Fruit fly (Drosophila melanogaster): ENCODE data around the gene CG12811.

The CG12811 gene

DNA sequence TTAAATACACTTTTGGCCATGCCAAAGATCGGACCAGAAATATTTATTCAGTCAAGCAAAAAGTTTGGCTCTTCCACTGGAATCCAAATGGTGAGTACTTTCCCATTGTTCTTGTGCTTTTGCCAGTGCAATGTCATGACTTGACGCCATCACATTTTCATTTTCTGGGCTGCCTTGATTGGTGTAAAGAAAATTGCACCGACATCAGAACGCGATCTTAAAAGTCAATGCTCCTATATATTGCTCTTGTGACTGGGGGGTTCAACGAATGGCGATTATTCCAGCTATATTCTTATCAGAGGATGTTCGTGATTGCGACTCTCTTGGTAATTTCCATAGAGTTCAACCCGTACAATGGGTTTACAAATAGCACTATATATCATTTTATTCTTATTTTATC lies 8.1 kb downstream of the CG12811 start:
- TF ChIP-seq dl (GFP tag; optimal IDR thresholded peaks at IDR 0.05; ENCODE audit: insufficient read depth in 1 of 2, partially characterized antibody in 2 of 2) = no peak
- TF ChIP-seq Hnf4 (GFP tag; optimal IDR thresholded peaks at IDR 0.05) = no peak
- no peak for TF ChIP-seq Jra (GFP tag; optimal IDR thresholded peaks at IDR 0.05)
- no peak for TF ChIP-seq Abd-B (GFP tag; optimal IDR thresholded peaks at IDR 0.05)
- no peak for TF ChIP-seq GATAd (GFP tag; optimal IDR thresholded peaks at IDR 0.05)
- no peak for TF ChIP-seq Rel (GFP tag; optimal IDR thresholded peaks at IDR 0.05)
- TF ChIP-seq Rel (tag; optimal IDR thresholded peaks at IDR 0.05) = peak; percentile 88

DNA sequence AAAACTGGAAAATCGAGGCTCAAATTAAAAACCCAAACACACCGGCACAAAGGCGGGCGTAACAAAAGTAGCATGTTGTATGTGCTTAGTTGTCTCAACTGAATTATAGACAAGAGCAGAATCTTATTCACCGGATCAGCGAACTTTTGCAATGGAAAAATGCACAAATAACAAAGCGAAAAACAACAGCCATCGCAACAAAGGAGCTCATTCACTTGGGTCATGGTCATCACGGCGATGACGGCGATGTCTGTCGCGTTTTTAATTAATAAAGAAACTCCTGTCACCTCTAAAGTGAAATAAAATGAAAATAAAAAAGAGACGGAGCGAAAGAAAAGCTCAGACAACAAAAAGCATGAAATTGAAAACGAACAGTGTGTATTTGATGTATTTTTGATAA lies 9.4 kb downstream of the CG12811 start:
- no peak for TF ChIP-seq rgr (GFP tag; optimal IDR thresholded peaks at IDR 0.05)
- TF ChIP-seq Abd-B (GFP tag; optimal IDR thresholded peaks at IDR 0.05) = no peak
- TF ChIP-seq psq (GFP tag; optimal IDR thresholded peaks at IDR 0.05) = no peak
- no peak for TF ChIP-seq fru (GFP tag; optimal IDR thresholded peaks at IDR 0.05)
- no peak for TF ChIP-seq lola (GFP tag; optimal IDR thresholded peaks at IDR 0.05)
- TF ChIP-seq brk (GFP tag; optimal IDR thresholded peaks at IDR 0.05) = no peak
- TF ChIP-seq jim (GFP tag; optimal IDR thresholded peaks at IDR 0.05) = no peak
- TF ChIP-seq GATAd (GFP tag; optimal IDR thresholded peaks at IDR 0.05) = no peak
- TF ChIP-seq tai (GFP tag; optimal IDR thresholded peaks at IDR 0.05) = no peak
- TF ChIP-seq dsf (GFP tag; optimal IDR thresholded peaks at IDR 0.05; ENCODE audit: borderline replicate concordance) = no peak
- TF ChIP-seq Vsx2 (GFP tag; optimal IDR thresholded peaks at IDR 0.05; ENCODE audit: partially characterized antibody) = no peak
- TF ChIP-seq usp (GFP tag; optimal IDR thresholded peaks at IDR 0.05) = no peak
- TF ChIP-seq ey (GFP tag; optimal IDR thresholded peaks at IDR 0.05) = no peak
- no peak for TF ChIP-seq foxo (GFP tag; optimal IDR thresholded peaks at IDR 0.05)
- no peak for TF ChIP-seq Hr83 (GFP tag; optimal IDR thresholded peaks at IDR 0.05; ENCODE audit: poor library complexity, severe bottlenecking)
- no peak for TF ChIP-seq woc (GFP tag; optimal IDR thresholded peaks at IDR 0.05)
- no peak for TF ChIP-seq h (GFP tag; optimal IDR thresholded peaks at IDR 0.05)
- TF ChIP-seq N (GFP tag; optimal IDR thresholded peaks at IDR 0.05) = no peak

DNA sequence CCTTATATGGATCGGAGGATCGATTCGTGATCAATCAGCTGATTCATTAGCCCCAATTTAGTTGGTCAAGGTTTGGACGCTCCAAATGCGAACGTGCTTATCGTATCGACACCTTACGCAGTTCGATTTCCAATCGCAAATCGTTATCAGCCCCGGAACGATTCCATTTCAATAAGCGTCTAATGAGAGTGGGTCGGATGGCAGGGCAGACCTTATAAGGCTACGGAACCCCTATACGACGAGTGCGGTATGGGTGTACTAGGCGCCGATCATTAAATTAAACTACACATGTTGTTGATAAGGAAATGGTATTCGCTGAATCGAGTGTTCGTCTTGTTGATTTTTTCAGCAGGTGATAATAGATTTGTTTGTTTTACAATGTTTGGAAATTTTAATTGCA lies 12.8 kb downstream of the CG12811 start:
- TF ChIP-seq brk (GFP tag; optimal IDR thresholded peaks at IDR 0.05) (peak; percentile 47), jim (GFP tag; optimal IDR thresholded peaks at IDR 0.05) (no peak)

DNA sequence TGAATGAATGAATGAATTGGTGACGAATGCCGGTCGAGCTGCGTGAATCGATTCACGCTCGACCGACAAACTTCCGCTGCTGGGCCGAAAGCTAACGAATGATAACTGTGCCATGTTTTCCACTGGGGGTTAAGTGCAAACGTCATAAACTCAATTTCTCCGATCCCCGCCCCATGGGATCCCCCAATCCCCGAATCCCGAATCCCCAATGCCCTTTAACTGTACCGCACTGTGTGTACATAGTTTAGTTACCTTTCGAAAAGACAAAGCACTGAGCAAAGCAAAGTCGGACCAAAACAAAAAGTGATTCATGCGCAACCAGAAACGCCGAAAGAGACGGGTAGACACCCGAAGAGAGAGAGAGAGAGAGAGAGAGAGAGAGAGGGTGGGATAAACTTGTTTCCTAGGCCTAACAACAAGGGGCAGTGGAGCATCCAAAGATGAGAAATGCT lies 13.6 kb downstream of the CG12811 start:
- TF ChIP-seq Sp1 (GFP tag; optimal IDR thresholded peaks at IDR 0.05) (no peak), rgr (GFP tag; optimal IDR thresholded peaks at IDR 0.05) (no peak), foxo (GFP tag; optimal IDR thresholded peaks at IDR 0.05) (no peak), Rel (GFP tag; optimal IDR thresholded peaks at IDR 0.05) (no peak), Rel (tag; optimal IDR thresholded peaks at IDR 0.05) (peak; percentile 19)

DNA sequence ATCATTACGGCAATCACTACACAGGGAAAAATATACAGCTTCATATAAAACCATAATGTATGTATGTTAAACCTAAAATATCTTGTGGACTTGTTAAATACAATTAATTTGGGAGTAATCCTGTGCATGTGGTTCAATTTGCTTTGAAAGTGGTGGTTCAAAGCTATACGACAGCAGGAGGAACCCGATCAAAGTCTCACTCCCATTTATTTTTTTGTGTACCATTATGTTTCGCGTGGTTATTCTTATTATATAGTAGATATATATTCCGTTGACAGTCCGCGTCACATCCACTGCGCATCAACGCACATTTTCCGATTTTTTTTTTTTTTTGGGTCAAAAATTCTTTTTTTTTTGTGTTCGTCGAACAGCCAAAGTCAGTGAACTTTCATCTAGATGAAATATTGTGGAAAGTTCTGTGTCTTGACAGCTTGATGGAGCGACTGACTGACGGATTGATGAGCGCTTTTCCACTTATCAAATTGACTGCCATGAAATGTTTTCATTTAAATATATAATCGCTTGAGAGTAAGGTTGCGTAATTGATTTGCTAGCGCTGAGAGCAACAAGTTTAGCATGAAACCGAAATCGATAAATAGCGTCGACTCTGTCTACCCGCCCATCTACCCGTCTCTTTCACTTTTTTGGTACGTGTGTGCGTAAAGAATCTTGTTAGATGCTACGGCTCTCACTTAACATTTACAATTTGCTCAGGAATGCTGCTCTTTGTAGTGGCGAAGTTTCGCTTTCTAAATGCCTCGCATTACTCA lies 15.5 kb downstream of the CG12811 start:
- TF ChIP-seq Jra (GFP tag; optimal IDR thresholded peaks at IDR 0.05) (no peak), HLH106 (tag; optimal IDR thresholded peaks at IDR 0.05) (no peak), pan (optimal IDR thresholded peaks at IDR 0.05) (no peak), Hr78 (GFP tag; optimal IDR thresholded peaks at IDR 0.05) (no peak), rgr (GFP tag; optimal IDR thresholded peaks at IDR 0.05) (no peak), dsf (GFP tag; optimal IDR thresholded peaks at IDR 0.05; ENCODE audit: borderline replicate concordance) (no peak), br (GFP tag; optimal IDR thresholded peaks at IDR 0.05) (no peak), dl (GFP tag; optimal IDR thresholded peaks at IDR 0.05; ENCODE audit: insufficient read depth in 1 of 2, partially characterized antibody in 2 of 2) (no peak)

DNA sequence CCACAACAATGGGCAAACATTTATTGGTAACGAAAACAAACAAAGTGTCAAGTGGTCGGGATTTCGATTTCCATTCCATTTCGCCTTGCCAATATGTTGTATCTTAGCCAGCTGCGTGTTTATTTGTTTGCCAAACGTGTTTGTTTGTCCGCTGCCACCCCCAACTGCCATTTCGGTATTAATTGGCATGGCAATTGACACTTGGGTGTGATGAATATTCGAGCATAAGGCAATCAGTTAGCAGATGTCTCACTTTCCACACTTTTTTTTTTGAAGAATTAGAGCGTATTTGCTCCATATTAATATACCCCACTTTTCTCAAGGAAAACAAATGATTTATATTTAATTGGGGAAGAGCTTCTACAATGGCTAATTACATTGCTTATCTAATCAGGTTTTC lies 17.1 kb downstream of the CG12811 start:
- TF ChIP-seq Hnf4 (GFP tag; optimal IDR thresholded peaks at IDR 0.05) (no peak), lola (GFP tag; optimal IDR thresholded peaks at IDR 0.05) (no peak), Mio (GFP tag; optimal IDR thresholded peaks at IDR 0.05) (no peak), Dif (GFP tag; optimal IDR thresholded peaks at IDR 0.05; ENCODE audit: partially characterized antibody) (no peak), sage (GFP tag; optimal IDR thresholded peaks at IDR 0.05) (no peak), HLH106 (tag; optimal IDR thresholded peaks at IDR 0.05) (no peak), Myc (optimal IDR thresholded peaks at IDR 0.05) (no peak), CrebA (GFP tag; optimal IDR thresholded peaks at IDR 0.05; ENCODE audit: borderline replicate concordance) (no peak), Hr78 (GFP tag; optimal IDR thresholded peaks at IDR 0.05) (no peak), ey (GFP tag; optimal IDR thresholded peaks at IDR 0.05) (no peak), OdsH (GFP tag; optimal IDR thresholded peaks at IDR 0.05) (no peak), br (GFP tag; optimal IDR thresholded peaks at IDR 0.05) (no peak), tai (GFP tag; optimal IDR thresholded peaks at IDR 0.05) (no peak), dsf (GFP tag; optimal IDR thresholded peaks at IDR 0.05; ENCODE audit: borderline replicate concordance) (no peak), GATAd (GFP tag; optimal IDR thresholded peaks at IDR 0.05) (no peak), rgr (GFP tag; optimal IDR thresholded peaks at IDR 0.05) (no peak), psq (GFP tag; optimal IDR thresholded peaks at IDR 0.05) (no peak), brk (GFP tag; optimal IDR thresholded peaks at IDR 0.05) (no peak), CG32264 (GFP tag; optimal IDR thresholded peaks at IDR 0.05) (no peak), Sp1 (GFP tag; optimal IDR thresholded peaks at IDR 0.05) (no peak)
